Worm (Caenorhabditis elegans) whole organism, early embryonic: Measurements from ENCODE around the gene F09B9.5.

Source experiments
- B0310.2 ChIP-seq: sonication (generic microtip); optimal IDR thresholded peaks from 2 replicates; lab custom pipeline; 2016; ENCODE audit warnings: mild to moderate bottlenecking, missing genetic modification characterization, missing compliant biosample characterization
- F13C5.2 ChIP-seq: sonication (generic microtip); optimal IDR thresholded peaks from 2 replicates; lab custom pipeline; 2017; ENCODE audit warnings: mild to moderate bottlenecking, missing genetic modification characterization, inconsistent platforms, missing compliant biosample characterization
- aly-1 ChIP-seq: sonication (generic microtip); optimal IDR thresholded peaks from 2 replicates; lab custom pipeline; 2016; ENCODE audit warnings: missing genetic modification characterization, missing compliant biosample characterization
- ama-1 ChIP-seq: fragments of 150-350 bp; optimal IDR thresholded peaks from 2 replicates; lab custom pipeline; 2014
- ceh-13 ChIP-seq: fragments of 200-800 bp; sonication (Bioruptor generic); optimal IDR thresholded peaks from 2 replicates; lab custom pipeline; 2018; ENCODE audit warnings: mild to moderate bottlenecking, missing genetic modification characterization, missing compliant biosample characterization
- ceh-36 ChIP-seq: sonication (generic microtip); optimal IDR thresholded peaks from 2 replicates; lab custom pipeline; 2016; ENCODE audit warnings: missing genetic modification characterization, inconsistent platforms, missing compliant biosample characterization
- ets-7 ChIP-seq: sonication (generic microtip); optimal IDR thresholded peaks from 2 replicates; lab custom pipeline; 2016; ENCODE audit warnings: missing genotype, missing genetic modification characterization, missing compliant biosample characterization
- flt-1 ChIP-seq: fragments of 200-800 bp; sonication (Bioruptor generic); IDR thresholded peaks from 2 replicates; pipeline ENCODE4 v1.3.6; 2022; ENCODE audit warnings: missing genetic modification characterization, missing compliant biosample characterization
- hmbx-1 ChIP-seq: sonication (generic microtip); optimal IDR thresholded peaks from 2 replicates; lab custom pipeline; 2016; ENCODE audit warnings: mild to moderate bottlenecking, missing genetic modification characterization, missing compliant biosample characterization
- hmg-4 ChIP-seq: fragments of 200-800 bp; sonication (Bioruptor generic); optimal IDR thresholded peaks from 2 replicates; lab custom pipeline; 2018; ENCODE audit warnings: mild to moderate bottlenecking, missing genetic modification characterization, missing compliant biosample characterization
- hnd-1 ChIP-seq: sonication (generic microtip); optimal IDR thresholded peaks from 2 replicates; lab custom pipeline; 2016; ENCODE audit warnings: missing genetic modification characterization, missing compliant biosample characterization
- pes-1 ChIP-seq: fragments of 200-800 bp; sonication (Bioruptor generic); IDR thresholded peaks from 2 replicates; pipeline ENCODE4 v1.3.6; 2022; ENCODE audit warnings: missing genetic modification reagents, missing genetic modification characterization, missing compliant biosample characterization
- scrt-1 ChIP-seq: fragments of 200-800 bp; sonication (Bioruptor generic); IDR thresholded peaks from 2 replicates; pipeline ENCODE4 v1.3.6; 2022; ENCODE audit warnings: missing genetic modification characterization, missing compliant biosample characterization
- tbx-11 ChIP-seq: fragments of 200-800 bp; sonication (Bioruptor generic); IDR thresholded peaks from 2 replicates; pipeline ENCODE4 v1.3.6; 2022; ENCODE audit warnings: missing genetic modification characterization, missing compliant biosample characterization
- tbx-37 ChIP-seq: fragments of 200-800 bp; sonication (Bioruptor generic); conservative IDR thresholded peaks from 2 replicates; pipeline ENCODE4 v1.3.6; 2022; ENCODE audit warnings: missing genetic modification reagents, missing genetic modification characterization, missing compliant biosample characterization
- tra-4 ChIP-seq: sonication (generic microtip); optimal IDR thresholded peaks from 2 replicates; lab custom pipeline; 2017; ENCODE audit warnings: missing genetic modification characterization, missing compliant biosample characterization

The F09B9.5 gene

ce11 chrX:10205321-10205720 lies 50.7 kb downstream of the F09B9.5 start, which contains the start of gene sex-1:
Gene sex-1, minus strand, starts transcription at chrX:10205421.
- TF ChIP-seq ets-7 (tag; lab: Kevin White, UChicago): no peak
- no peak for TF ChIP-seq flt-1
- no peak for TF ChIP-seq tbx-37 (GFP tag; lab: Robert Waterston, UW)
- no peak for TF ChIP-seq B0310.2 (tag; lab: Kevin White, UChicago)
- no peak for TF ChIP-seq scrt-1 (GFP tag; lab: Robert Waterston, UW)
- TF ChIP-seq tbx-11 (GFP tag; lab: Robert Waterston, UW): no peak
- no peak for TF ChIP-seq hmg-4
- TF ChIP-seq hmbx-1: no peak
- TF ChIP-seq hnd-1: no peak
- TF ChIP-seq F13C5.2 (tag; lab: Kevin White, UChicago): no peak
- no peak for TF ChIP-seq ceh-13
- no peak for TF ChIP-seq ama-1 (lab: Kevin White, UChicago)
- no peak for TF ChIP-seq aly-1 (tag; lab: Kevin White, UChicago)
- no peak for TF ChIP-seq ceh-36 (tag; lab: Kevin White, UChicago)
- TF ChIP-seq tra-4 (tag; lab: Kevin White, UChicago): no peak

DNA sequence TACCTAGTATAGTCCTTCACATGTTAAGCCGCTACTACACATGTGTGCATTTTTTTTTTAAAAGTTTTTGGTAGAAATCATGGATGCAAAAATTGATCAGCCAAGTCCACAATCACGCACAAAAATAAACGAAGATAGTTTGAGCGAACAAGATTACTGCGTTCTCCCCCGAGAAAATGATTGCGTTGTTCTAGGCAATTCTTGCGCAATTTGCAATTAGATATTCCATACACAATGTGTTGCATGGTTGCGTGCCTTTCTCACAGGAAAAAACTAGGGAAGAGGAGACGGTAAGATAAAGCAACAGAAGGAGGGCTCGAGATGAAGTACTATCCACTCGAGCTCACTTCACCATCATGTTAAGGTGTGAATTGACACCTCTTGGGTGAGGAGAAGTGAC lies 51.4 kb downstream of the F09B9.5 start:
- no peak for TF ChIP-seq ceh-13
- TF ChIP-seq F13C5.2 (tag; lab: Kevin White, UChicago): no peak
- no peak for TF ChIP-seq pes-1 (GFP tag; lab: Robert Waterston, UW)
- TF ChIP-seq scrt-1 (GFP tag; lab: Robert Waterston, UW): no peak
- TF ChIP-seq hmg-4: no peak
- TF ChIP-seq tbx-11 (GFP tag; lab: Robert Waterston, UW): no peak
- no peak for TF ChIP-seq ets-7 (tag; lab: Kevin White, UChicago)
- no peak for TF ChIP-seq ama-1 (lab: Kevin White, UChicago)
- no peak for TF ChIP-seq flt-1
